Worm (Caenorhabditis elegans) whole organism, L4 larva: ENCODE results near the gene srx-4.

Experiments used
- ZK546.5 ChIP-seq, 2 experiments: sonication (generic microtip); optimal IDR thresholded peaks; 2 replicates each; lab custom pipeline; 2017; ENCODE audit warnings: missing biosample characterization in 2 of 2, missing genetic modification characterization in 2 of 2
- ama-1 ChIP-seq: fragments of 150-350 bp; optimal IDR thresholded peaks from 2 replicates; lab custom pipeline; 2014; ENCODE audit warnings: inconsistent platforms, mixed read lengths
- dmd-6 ChIP-seq: fragments of 200-800 bp; sonication (Bioruptor generic); IDR thresholded peaks from 2 replicates; pipeline ENCODE4 v1.3.6; 2022; ENCODE audit warnings: missing genetic modification reagents, missing genetic modification characterization, missing compliant biosample characterization
- dpl-1 ChIP-seq: fragments of 150-350 bp; optimal IDR thresholded peaks from 2 replicates; lab custom pipeline; 2014; ENCODE audit warnings: missing biosample characterization, missing genetic modification reagents, missing genetic modification characterization
- nhr-237 ChIP-seq: sonication (generic microtip); optimal IDR thresholded peaks from 2 replicates; lab custom pipeline; 2017; ENCODE audit warnings: missing biosample characterization, missing genetic modification characterization
- nhr-6 ChIP-seq: fragments of 150-350 bp; optimal IDR thresholded peaks from 2 replicates; lab custom pipeline; 2014; ENCODE audit warnings: missing biosample characterization, missing genetic modification characterization
- tag-97 ChIP-seq: fragments of 200-800 bp; sonication (Bioruptor generic); IDR thresholded peaks from 2 replicates; pipeline ENCODE4 v1.3.6; 2022; ENCODE audit warnings: missing genetic modification characterization, missing compliant biosample characterization

ce11 chrV:726573-727483 lies 34.3 kb upstream of the srx-4 start:
- TF ChIP-seq ZK546.5 (tag; optimal IDR thresholded peaks at IDR 0.05; lab: Kevin White, UChicago) = no peak
- TF ChIP-seq dpl-1 = no peak
- peak; percentile 89 for TF ChIP-seq ama-1
- TF ChIP-seq tag-97 (GFP tag; lab: Robert Waterston, UW) = no peak
- no peak for TF ChIP-seq nhr-237
- no peak for TF ChIP-seq nhr-6 (tag; lab: Kevin White, UChicago)
- no peak; the same call in 1 of the 2 replicates for TF ChIP-seq dmd-6 (GFP tag; lab: Robert Waterston, UW)
